Worm (Caenorhabditis elegans) whole organism, L3 larva: ENCODE results near the gene hlh-33.
A peak's percentile ranks its signal among the peaks of the same experiment; 100 is the strongest.

Experiments used
- ceh-28 ChIP-seq: fragments of 150-350 bp; optimal IDR thresholded peaks from 2 replicates; lab custom pipeline; 2014; ENCODE audit warnings: missing biosample characterization, missing genetic modification reagents, missing genetic modification characterization
- ceh-82 ChIP-seq: fragments of 150-350 bp; optimal IDR thresholded peaks from 2 replicates; lab custom pipeline; 2014; ENCODE audit warnings: missing biosample characterization, missing genetic modification characterization
- egl-27 ChIP-seq: sonication (generic microtip); optimal IDR thresholded peaks from 4 replicates; lab custom pipeline; 2017; ENCODE audit warnings: missing biosample characterization, missing genetic modification reagents, missing genetic modification characterization
- elt-1 ChIP-seq: fragments of 150-350 bp; optimal IDR thresholded peaks from 2 replicates; lab custom pipeline; 2014; ENCODE audit warnings: missing biosample characterization, missing genetic modification characterization
- mdl-1 ChIP-seq: fragments of 150-350 bp; optimal IDR thresholded peaks from 2 replicates; lab custom pipeline; 2014; ENCODE audit warnings: missing biosample characterization, missing genetic modification characterization
- nhr-23 ChIP-seq: fragments of 150-350 bp; optimal IDR thresholded peaks from 2 replicates; lab custom pipeline; 2014; ENCODE audit warnings: missing biosample characterization, missing genetic modification reagents, missing genetic modification characterization
- nhr-237 ChIP-seq: fragments of 150-350 bp; optimal IDR thresholded peaks from 2 replicates; lab custom pipeline; 2014; ENCODE audit warnings: missing biosample characterization, missing genetic modification characterization
- nhr-76 ChIP-seq: fragments of 150-350 bp; sonication (generic microtip); optimal IDR thresholded peaks from 5 replicates; lab custom pipeline; 2014; ENCODE audit warnings: missing biosample characterization, missing genetic modification characterization
- skn-1 ChIP-seq: fragments of 150-350 bp; optimal IDR thresholded peaks from 2 replicates; lab custom pipeline; 2014; ENCODE audit warnings: missing biosample characterization, missing genetic modification characterization
- snpc-4 ChIP-seq: fragments of 150-350 bp; optimal IDR thresholded peaks from 2 replicates; lab custom pipeline; 2014; ENCODE audit warnings: missing biosample characterization, missing genetic modification characterization
- tbx-2 ChIP-seq: sonication (generic microtip); optimal IDR thresholded peaks from 2 replicates; lab custom pipeline; 2016; ENCODE audit warnings: mild to moderate bottlenecking, missing genetic modification characterization, missing compliant biosample characterization
- unc-39 ChIP-seq: sonication (generic microtip); optimal IDR thresholded peaks from 4 replicates; lab custom pipeline; 2017; ENCODE audit warnings: missing biosample characterization, missing genetic modification characterization
- zag-1 ChIP-seq: fragments of 150-350 bp; optimal IDR thresholded peaks from 2 replicates; lab custom pipeline; 2014; ENCODE audit warnings: missing biosample characterization, missing genetic modification characterization

DNA sequence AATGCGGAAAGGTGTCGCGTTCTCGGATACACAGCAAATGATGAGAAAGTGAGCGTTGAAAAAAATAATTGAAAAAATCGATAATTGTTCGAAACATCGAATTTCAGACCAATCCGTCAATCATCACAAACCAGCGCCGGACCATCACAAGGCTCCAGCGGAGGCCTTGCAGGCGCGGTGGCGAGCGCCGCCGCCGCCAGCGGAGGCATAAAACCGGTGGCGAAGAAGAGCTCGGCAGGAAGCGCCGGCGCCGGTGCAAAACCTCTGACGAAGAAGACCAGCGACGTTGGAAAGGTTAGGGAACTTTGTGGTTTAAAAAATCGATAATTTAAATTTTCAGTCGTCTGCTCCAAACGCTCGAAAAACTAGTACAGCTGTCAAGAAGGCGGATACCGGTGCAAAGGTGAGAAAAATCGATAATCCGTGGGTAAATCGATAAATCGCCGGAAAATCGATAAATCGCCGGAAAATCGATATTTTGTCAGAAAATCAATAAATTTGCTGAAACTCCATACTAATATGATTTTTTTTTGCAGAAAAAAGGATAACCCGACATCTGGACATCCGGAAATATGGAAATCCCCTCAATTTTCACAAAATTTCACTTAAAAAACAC lies 48.9 kb upstream of the hlh-33 start:
- TF ChIP-seq mdl-1 (no peak), nhr-76 (no peak), elt-1 (no peak), ceh-82 (no peak), unc-39 (tag; lab: Kevin White, UChicago) (no peak), ceh-28 (peak; percentile 92), snpc-4 (tag; lab: Kevin White, UChicago) (no peak), skn-1 (tag; lab: Kevin White, UChicago) (no peak), nhr-23 (tag; lab: Kevin White, UChicago) (no peak), zag-1 (no peak), tbx-2 (tag; lab: Kevin White, UChicago) (no peak), egl-27 (tag; lab: Kevin White, UChicago) (no peak), nhr-237 (tag; lab: Kevin White, UChicago) (no peak)
